Worm (Caenorhabditis elegans) whole organism, late embryonic: ENCODE data around the gene T24D8.6.

Experiments
- C08G9.2 ChIP-seq: sonication (generic microtip); optimal IDR thresholded peaks from 2 replicates; lab custom pipeline; 2016; ENCODE audit warnings: mild to moderate bottlenecking, missing genetic modification characterization, moderate library complexity, missing compliant biosample characterization
- C38D4.7 ChIP-seq: fragments of 200-800 bp; sonication (Bioruptor generic); optimal IDR thresholded peaks from 2 replicates; lab custom pipeline; 2018; ENCODE audit warnings: mild to moderate bottlenecking, missing genetic modification characterization, moderate library complexity, missing compliant biosample characterization
- T23F11.4 ChIP-seq: fragments of 200-800 bp; sonication (Bioruptor generic); optimal IDR thresholded peaks from 2 replicates; lab custom pipeline; 2018; ENCODE audit warnings: mild to moderate bottlenecking, missing genetic modification characterization, missing compliant biosample characterization
- ahr-1 ChIP-seq: sonication (generic microtip); optimal IDR thresholded peaks from 2 replicates; lab custom pipeline; 2016; ENCODE audit warnings: missing genetic modification characterization, missing compliant biosample characterization
- ama-1 ChIP-seq: fragments of 150-350 bp; optimal IDR thresholded peaks from 2 replicates; lab custom pipeline; 2014
- ceh-14 ChIP-seq: sonication (generic microtip); optimal IDR thresholded peaks from 2 replicates; lab custom pipeline; 2016; ENCODE audit warnings: missing genotype, missing genetic modification characterization, missing compliant biosample characterization
- ceh-18 ChIP-seq: sonication (generic microtip); optimal IDR thresholded peaks from 2 replicates; lab custom pipeline; 2016; ENCODE audit warnings: missing genetic modification characterization, missing compliant biosample characterization
- ceh-19 ChIP-seq: fragments of 200-800 bp; sonication (Bioruptor generic); optimal IDR thresholded peaks from 2 replicates; lab custom pipeline; 2018; ENCODE audit warnings: mild to moderate bottlenecking, missing genetic modification characterization, missing compliant biosample characterization
- ceh-30 ChIP-seq: fragments of 150-350 bp; optimal IDR thresholded peaks from 2 replicates; lab custom pipeline; 2014; ENCODE audit warnings: missing biosample characterization, missing genetic modification characterization
- ceh-31 ChIP-seq: sonication (generic microtip); optimal IDR thresholded peaks from 2 replicates; lab custom pipeline; 2016; ENCODE audit warnings: missing genetic modification characterization, missing compliant biosample characterization
- ceh-45 ChIP-seq: fragments of 200-800 bp; sonication (Bioruptor generic); IDR thresholded peaks from 2 replicates; pipeline ENCODE4 v1.3.6; 2022; ENCODE audit warnings: missing genetic modification reagents, missing genetic modification characterization, missing compliant biosample characterization
- che-1 ChIP-seq: sonication (generic microtip); optimal IDR thresholded peaks from 2 replicates; lab custom pipeline; 2016; ENCODE audit warnings: mild to moderate bottlenecking, missing genetic modification characterization, missing compliant biosample characterization
- dmd-4 ChIP-seq: sonication (generic microtip); optimal IDR thresholded peaks from 2 replicates; lab custom pipeline; 2016; ENCODE audit warnings: borderline replicate concordance, missing genetic modification characterization, missing compliant biosample characterization
- dve-1 ChIP-seq: sonication (generic microtip); optimal IDR thresholded peaks from 2 replicates; lab custom pipeline; 2017; ENCODE audit warnings: antibody characterized with exemption, mild to moderate bottlenecking, missing genetic modification characterization, missing compliant biosample characterization
- ets-4 ChIP-seq: sonication (generic microtip); optimal IDR thresholded peaks from 2 replicates; lab custom pipeline; 2016; ENCODE audit warnings: missing genetic modification characterization, missing compliant biosample characterization
- eyg-1 ChIP-seq: sonication (generic microtip); optimal IDR thresholded peaks from 2 replicates; lab custom pipeline; 2016; ENCODE audit warnings: missing genotype, missing genetic modification characterization, missing compliant biosample characterization
- fkh-10 ChIP-seq: fragments of 150-350 bp; optimal IDR thresholded peaks from 2 replicates; lab custom pipeline; 2014; ENCODE audit warnings: missing biosample characterization, missing genetic modification reagents, missing genetic modification characterization
- gmeb-2 ChIP-seq: sonication (generic microtip); optimal IDR thresholded peaks from 2 replicates; lab custom pipeline; 2016; ENCODE audit warnings: missing genetic modification characterization, inconsistent platforms, missing compliant biosample characterization
- hlh-13 ChIP-seq: fragments of 200-800 bp; sonication (Bioruptor generic); optimal IDR thresholded peaks from 2 replicates; lab custom pipeline; 2018; ENCODE audit warnings: mild to moderate bottlenecking, missing genetic modification characterization, missing compliant biosample characterization
- hlh-15 ChIP-seq: sonication (generic microtip); optimal IDR thresholded peaks from 2 replicates; lab custom pipeline; 2016; ENCODE audit warnings: missing genetic modification characterization, missing compliant biosample characterization
- hlh-30 ChIP-seq: sonication (generic microtip); optimal IDR thresholded peaks from 2 replicates; lab custom pipeline; 2017; ENCODE audit warnings: antibody characterized with exemption, missing genetic modification characterization, missing compliant biosample characterization; ENCODE audit not compliant: insufficient read depth
- hlh-6 ChIP-seq: sonication (generic microtip); optimal IDR thresholded peaks from 2 replicates; lab custom pipeline; 2016; ENCODE audit warnings: missing genotype, missing genetic modification characterization, missing compliant biosample characterization
- lin-11 ChIP-seq: fragments of 200-800 bp; sonication (Bioruptor generic); optimal IDR thresholded peaks from 2 replicates; lab custom pipeline; 2018; ENCODE audit warnings: mild to moderate bottlenecking, missing genetic modification characterization, missing compliant biosample characterization
- npax-4 ChIP-seq: sonication (generic microtip); optimal IDR thresholded peaks from 2 replicates; lab custom pipeline; 2016; ENCODE audit warnings: missing genetic modification characterization, missing compliant biosample characterization
- odd-2 ChIP-seq: sonication (generic microtip); optimal IDR thresholded peaks from 2 replicates; lab custom pipeline; 2017; ENCODE audit warnings: antibody characterized with exemption, mild to moderate bottlenecking, missing genetic modification characterization, missing compliant biosample characterization
- pag-3 ChIP-seq: sonication (generic microtip); optimal IDR thresholded peaks from 2 replicates; lab custom pipeline; 2016; ENCODE audit warnings: missing compliant biosample characterization, missing genetic modification characterization, borderline replicate concordance
- pax-1 ChIP-seq: fragments of 150-350 bp; optimal IDR thresholded peaks from 2 replicates; lab custom pipeline; 2014; ENCODE audit warnings: missing biosample characterization, missing genetic modification characterization
- pha-2 ChIP-seq: sonication (generic microtip); optimal IDR thresholded peaks from 2 replicates; lab custom pipeline; 2017; ENCODE audit warnings: mild to moderate bottlenecking, missing genetic modification characterization, missing compliant biosample characterization
- pha-4 ChIP-seq: fragments of 150-350 bp; optimal IDR thresholded peaks from 2 replicates; lab custom pipeline; 2018; ENCODE audit warnings: missing biosample characterization, missing genetic modification reagents, missing genetic modification characterization
- rnt-1 ChIP-seq: sonication (generic microtip); optimal IDR thresholded peaks from 2 replicates; lab custom pipeline; 2016; ENCODE audit warnings: missing genetic modification characterization, missing compliant biosample characterization
- sdc-2 ChIP-seq: sonication (generic microtip); optimal IDR thresholded peaks from 2 replicates; lab custom pipeline; 2016; ENCODE audit warnings: missing genotype, missing genetic modification characterization, missing compliant biosample characterization
- sox-4 ChIP-seq: sonication (generic microtip); optimal IDR thresholded peaks from 2 replicates; lab custom pipeline; 2017; ENCODE audit warnings: mild to moderate bottlenecking, missing genetic modification characterization, inconsistent platforms, missing compliant biosample characterization
- tbx-2 ChIP-seq: sonication (generic microtip); optimal IDR thresholded peaks from 2 replicates; lab custom pipeline; 2016; ENCODE audit warnings: missing genetic modification characterization, missing compliant biosample characterization
- tbx-7 ChIP-seq: sonication (generic microtip); optimal IDR thresholded peaks from 2 replicates; lab custom pipeline; 2016; ENCODE audit warnings: missing genotype, missing genetic modification characterization, missing compliant biosample characterization
- unc-3 ChIP-seq, 2 experiments: fragments of 200-800 bp in 1 of 2; sonication (Bioruptor generic) in 1 of 2; sonication (generic microtip) in 1 of 2; conservative IDR thresholded peaks in 1 of 2; optimal IDR thresholded peaks in 1 of 2; 2 replicates each; pipeline versions ENCODE4 v1.3.6 to Lab custom; 2016 to 2022; ENCODE audit warnings: missing compliant biosample characterization in 2 of 2, missing genetic modification characterization in 2 of 2, missing genetic modification reagents in 1 of 2
- unc-55 ChIP-seq: sonication (generic microtip); optimal IDR thresholded peaks from 2 replicates; lab custom pipeline; 2017; ENCODE audit warnings: missing biosample characterization, missing genetic modification reagents, missing genetic modification characterization
- zip-5 ChIP-seq: sonication (generic microtip); optimal IDR thresholded peaks from 2 replicates; lab custom pipeline; 2016; ENCODE audit warnings: missing genetic modification characterization, missing compliant biosample characterization
- ztf-16 ChIP-seq: sonication (generic microtip); optimal IDR thresholded peaks from 2 replicates; lab custom pipeline; 2017; ENCODE audit warnings: missing genetic modification characterization, missing compliant biosample characterization

T24D8.6 gene

DNA sequence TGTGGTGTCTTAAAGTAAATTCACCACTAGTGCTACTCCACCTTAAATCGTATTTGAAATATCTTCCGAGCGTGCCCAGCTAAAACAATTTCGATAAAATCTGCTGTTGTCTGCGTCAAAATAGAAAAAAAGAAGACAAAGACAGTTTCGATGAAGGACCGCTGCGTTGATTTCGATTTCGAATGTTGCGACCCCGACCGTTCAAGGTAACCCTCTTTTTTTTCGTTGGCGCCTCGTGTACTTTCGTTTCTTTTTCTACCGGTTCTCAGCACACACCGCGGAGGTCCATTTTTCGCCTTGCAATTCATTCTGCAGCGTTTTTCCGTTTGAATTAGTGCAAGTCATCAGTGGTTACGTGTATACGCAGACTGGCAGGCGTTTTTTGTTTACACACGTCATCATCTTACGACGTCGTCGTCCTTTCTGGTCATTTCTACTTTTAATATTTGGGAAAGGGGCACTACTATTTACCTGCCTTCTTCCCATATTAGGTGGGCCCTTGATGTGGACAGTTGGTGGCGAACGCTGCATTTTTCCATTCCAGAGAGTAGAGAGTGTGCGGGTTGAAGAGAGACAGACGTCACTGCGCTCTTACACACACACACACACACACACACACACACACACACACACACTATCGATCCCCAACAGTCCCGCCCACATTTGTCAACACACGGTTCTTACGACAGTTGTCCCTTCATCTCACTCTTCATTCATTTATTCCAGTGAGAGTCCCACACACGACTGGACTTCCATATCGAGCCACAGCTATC is 2.4 kb upstream of the T24D8.6 start (continued):
- TF ChIP-seq tbx-2 (tag; lab: Kevin White, UChicago) (peak; percentile 20), gmeb-2 (tag; lab: Kevin White, UChicago) (no peak), che-1 (tag; lab: Kevin White, UChicago) (no peak), sox-4 (tag; lab: Kevin White, UChicago) (no peak), ceh-14 (tag; lab: Kevin White, UChicago) (no peak), C38D4.7 (GFP tag; lab: Kevin White, UChicago) (no peak), ets-4 (tag; lab: Kevin White, UChicago) (no peak), ceh-45 (no peak), ama-1 (lab: Kevin White, UChicago) (no peak), ahr-1 (tag; lab: Kevin White, UChicago) (no peak), eyg-1 (tag; lab: Kevin White, UChicago) (no peak), sdc-2 (tag; lab: Kevin White, UChicago) (peak; percentile 23), ceh-18 (peak; percentile 7), odd-2 (tag; lab: Kevin White, UChicago) (no peak), pag-3 (tag; lab: Kevin White, UChicago) (no peak), fkh-10 (no peak), C08G9.2 (tag; lab: Kevin White, UChicago) (no peak), pha-2 (peak; percentile 15), pax-1 (tag; lab: Kevin White, UChicago) (no peak), hlh-15 (tag; lab: Kevin White, UChicago) (no peak), tbx-7 (tag; lab: Kevin White, UChicago) (no peak), zip-5 (no peak)

DNA sequence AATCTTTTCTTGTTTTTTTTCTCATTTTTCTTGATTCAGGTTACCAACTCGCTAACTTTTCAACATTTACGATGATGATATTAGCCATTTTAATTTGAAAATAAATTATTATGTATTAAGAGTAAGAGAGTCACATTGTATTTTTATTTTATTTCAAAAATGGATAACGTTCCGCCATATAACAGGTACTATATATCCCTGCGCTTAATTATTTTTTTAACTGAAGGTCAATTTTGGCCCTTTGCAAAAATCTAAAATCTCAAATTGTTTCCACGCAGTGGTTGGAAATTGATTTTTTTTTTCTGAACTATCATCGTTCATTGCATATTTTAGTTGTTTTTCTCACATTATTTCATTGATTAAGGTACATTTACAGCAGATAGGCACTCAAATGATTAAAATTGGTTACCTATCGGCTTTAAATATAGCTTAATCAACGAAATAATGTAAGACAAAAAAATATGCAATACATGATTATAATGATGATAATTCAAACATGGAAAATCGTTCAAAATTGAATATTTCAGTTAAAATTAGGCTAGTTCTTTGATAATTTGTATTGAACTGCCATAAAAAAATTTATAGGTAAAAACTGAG is 989 bp downstream of the T24D8.6 start:
- TF ChIP-seq npax-4 (tag; lab: Kevin White, UChicago) = no peak
- no peak for TF ChIP-seq hlh-15 (tag; lab: Kevin White, UChicago)
- no peak for TF ChIP-seq ceh-14 (tag; lab: Kevin White, UChicago)
- TF ChIP-seq unc-55 (GFP tag; lab: Kevin White, UChicago) = no peak
- TF ChIP-seq sdc-2 (tag; lab: Kevin White, UChicago) = peak; percentile 97
- TF ChIP-seq pha-4 (tag; lab: Kevin White, UChicago) = no peak

DNA sequence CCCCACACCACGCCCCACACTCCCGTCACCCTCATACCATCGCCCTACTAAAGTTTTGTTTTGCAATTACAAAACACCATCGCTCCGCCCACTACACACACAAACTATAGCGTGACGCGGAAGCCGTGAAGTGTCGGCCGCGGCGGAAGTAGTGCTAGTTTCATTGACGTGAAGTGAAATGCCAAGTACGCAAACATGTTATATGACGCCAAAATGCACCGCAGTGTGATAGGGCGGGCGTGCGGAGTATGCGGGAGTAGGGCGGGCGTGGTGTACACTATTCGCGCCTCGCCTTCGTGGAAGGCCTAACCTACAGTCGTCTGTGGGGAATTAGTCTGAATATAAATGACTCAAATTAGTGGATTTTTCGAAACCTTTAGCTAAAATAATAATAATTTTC is 2.9 kb downstream of the T24D8.6 start:
- TF ChIP-seq dve-1 (tag; lab: Kevin White, UChicago) (no peak), ceh-31 (no peak), eyg-1 (tag; lab: Kevin White, UChicago) (no peak)

DNA sequence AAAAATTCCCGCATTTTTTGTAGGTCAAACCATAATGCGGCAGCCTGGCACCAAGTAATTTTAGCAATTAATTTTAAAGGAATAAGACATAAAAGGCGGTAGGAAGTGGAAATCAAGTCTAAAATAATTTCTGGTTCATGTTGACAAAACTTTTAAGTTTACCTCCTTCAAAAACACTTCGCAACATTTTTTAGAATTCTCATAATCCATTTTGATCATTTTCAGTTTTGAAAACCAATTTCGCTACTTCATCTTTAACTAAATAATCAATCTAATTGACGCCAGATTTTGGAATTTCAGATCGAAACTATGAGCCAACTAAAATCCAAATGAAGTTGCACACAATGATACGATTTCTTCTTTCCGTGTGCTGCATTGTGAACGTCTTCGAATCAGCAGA is 6.0 kb downstream of the T24D8.6 start, which contains the start of gene lgc-40:
Gene lgc-40 (plus strand): TSS at position 301 of the 400 bp plus-strand sequence.
- TF ChIP-seq pha-4 (tag; lab: Kevin White, UChicago) (no peak), sdc-2 (tag; lab: Kevin White, UChicago) (no peak), dmd-4 (tag; lab: Kevin White, UChicago) (no peak), hlh-30 (tag; lab: Kevin White, UChicago) (no peak), fkh-10 (no peak), ceh-30 (no peak), tbx-2 (tag; lab: Kevin White, UChicago) (no peak), unc-3 (GFP tag; conservative IDR thresholded peaks at IDR 0.05; lab: Robert Waterston, UW) (no peak), unc-3 (tag; optimal IDR thresholded peaks at IDR 0.05; lab: Kevin White, UChicago) (no peak), ceh-19 (GFP tag; lab: Kevin White, UChicago) (no peak), hlh-13 (GFP tag; lab: Kevin White, UChicago) (no peak), lin-11 (tag; lab: Kevin White, UChicago) (no peak), pax-1 (tag; lab: Kevin White, UChicago) (no peak), ztf-16 (no peak), rnt-1 (tag; lab: Kevin White, UChicago) (no peak), hlh-6 (tag; lab: Kevin White, UChicago) (no peak), pag-3 (tag; lab: Kevin White, UChicago) (no peak), ets-4 (tag; lab: Kevin White, UChicago) (no peak), dve-1 (tag; lab: Kevin White, UChicago) (no peak), T23F11.4 (no peak)
